Fruit fly (Drosophila melanogaster) whole organism, embryonic: ENCODE measurements around the gene Glut1.
A peak's percentile ranks its signal among the peaks of the same experiment; 100 is the strongest.

Source experiments
- CG31441 ChIP-seq: fragments of 200-800 bp; sonication (Bioruptor generic); IDR thresholded peaks from 2 replicates; pipeline ENCODE4 v1.3.6; 2022; ENCODE audit warnings: missing biosample characterization, missing genetic modification characterization
- CG9817 ChIP-seq: fragments of 200-800 bp; sonication (Bioruptor generic); optimal IDR thresholded peaks from 2 replicates; lab custom pipeline; 2018; ENCODE audit warnings: missing biosample characterization, mild to moderate bottlenecking, missing genetic modification characterization, moderate library complexity
- CTCF ChIP-seq: fragments of 200-800 bp; sonication (Bioruptor generic); optimal IDR thresholded peaks from 2 replicates; lab custom pipeline; 2017; ENCODE audit warnings: missing biosample characterization, mild to moderate bottlenecking, missing genetic modification characterization, moderate library complexity
- Neu2 ChIP-seq: fragments of 200-800 bp; sonication (Bioruptor generic); optimal IDR thresholded peaks from 3 replicates; lab custom pipeline; 2016; ENCODE audit warnings: missing biosample characterization, missing genetic modification characterization, borderline replicate concordance
- chm ChIP-seq: fragments of 200-800 bp; sonication (Bioruptor generic); IDR thresholded peaks from 2 replicates; pipeline ENCODE4 v1.3.6; 2022; ENCODE audit warnings: missing biosample characterization, missing genetic modification characterization
- eyg ChIP-seq: fragments of 200-800 bp; sonication (Bioruptor generic); optimal IDR thresholded peaks from 3 replicates; lab custom pipeline; 2016; ENCODE audit warnings: missing biosample characterization, missing genetic modification characterization
- gce ChIP-seq: fragments of 200-800 bp; sonication (Bioruptor generic); IDR thresholded peaks from 3 replicates; pipeline ENCODE4 v1.3.6; 2022; ENCODE audit warnings: missing biosample characterization, missing genetic modification characterization
- grn ChIP-seq: fragments of 200-800 bp; sonication (Bioruptor generic); optimal IDR thresholded peaks from 3 replicates; lab custom pipeline; 2017; ENCODE audit warnings: missing biosample characterization, missing genetic modification characterization

Glut1 gene

DNA sequence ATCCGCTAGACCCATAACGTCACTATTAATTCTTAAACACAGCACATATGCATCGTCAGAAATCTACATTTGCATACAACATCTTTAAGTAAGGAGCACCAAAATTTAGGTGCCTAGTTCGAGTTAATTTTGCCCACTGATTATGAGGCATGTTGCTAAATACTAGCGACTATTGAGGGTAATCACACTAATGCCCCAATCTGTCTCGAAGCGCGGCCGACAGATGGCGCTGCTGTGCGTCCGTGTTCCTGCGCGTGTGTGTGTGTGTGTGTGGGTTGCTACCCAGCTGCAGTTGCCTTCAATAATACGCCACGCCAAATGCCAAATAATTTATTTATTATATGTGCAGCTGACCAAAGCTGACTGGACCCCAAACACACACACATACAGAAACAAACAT, 127.5 kb downstream of the Glut1 start:
- TF ChIP-seq grn (GFP tag; lab: Kevin White, UChicago): no peak
- TF ChIP-seq CG31441 (GFP tag; lab: Robert Waterston, UW): no peak
- no peak for TF ChIP-seq chm (GFP tag; lab: Robert Waterston, UW)
- TF ChIP-seq CTCF (GFP tag; lab: Kevin White, UChicago): peak; percentile 77
- no peak for TF ChIP-seq CG9817 (tag; lab: Kevin White, UChicago)
- TF ChIP-seq eyg (GFP tag; lab: Kevin White, UChicago): no peak
- no peak for TF ChIP-seq gce (GFP tag; lab: Robert Waterston, UW)
- no peak for TF ChIP-seq Neu2 (GFP tag; lab: Kevin White, UChicago)
